Fruit fly (Drosophila melanogaster): Measurements from ENCODE around the gene CG8664.

Gene CG8664

DNA sequence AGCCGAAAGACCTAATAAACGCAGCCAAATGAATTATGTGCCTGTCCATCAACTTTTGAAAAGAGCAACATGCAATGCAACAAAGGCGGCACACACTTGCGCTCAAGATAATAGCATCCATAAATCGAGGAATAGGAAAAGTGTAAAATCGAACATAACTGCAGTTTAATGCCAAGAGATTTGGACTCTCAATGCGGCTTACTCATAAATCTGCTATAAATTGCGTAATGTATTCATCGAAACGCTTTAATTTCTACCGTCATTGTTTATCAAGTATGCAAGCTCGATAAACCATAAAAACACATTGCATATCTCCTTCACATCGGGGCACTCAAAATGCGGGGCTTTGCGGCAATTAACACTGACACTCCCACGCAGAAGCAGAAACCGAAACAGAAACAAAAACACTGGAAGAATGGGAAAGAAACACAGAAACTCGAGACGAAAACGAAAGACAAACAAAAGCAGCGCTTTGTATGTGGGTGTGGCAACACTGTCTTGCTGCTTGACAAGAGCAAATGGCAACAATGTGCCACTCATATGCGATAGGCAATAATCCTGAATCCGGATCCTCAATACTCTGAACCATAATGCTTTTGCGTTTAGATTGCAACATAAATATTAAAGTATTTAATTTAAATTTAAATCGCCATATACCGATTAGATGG lies 15.5 kb upstream of the CG8664 start (continued):
- TF ChIP-seq ATbp (GFP tag; optimal IDR thresholded peaks at IDR 0.05) = peak; percentile 41
- TF ChIP-seq CG10462 (GFP tag; optimal IDR thresholded peaks at IDR 0.05) = no peak
- TF ChIP-seq D19A (tag; optimal IDR thresholded peaks at IDR 0.05) = no peak
- peak; percentile 77 for TF ChIP-seq CG14710 (tag; optimal IDR thresholded peaks at IDR 0.05)
- TF ChIP-seq unpg (GFP tag; optimal IDR thresholded peaks at IDR 0.05) = peak; percentile 49
- no peak for TF ChIP-seq Lpt (GFP tag; optimal IDR thresholded peaks at IDR 0.05)
- TF ChIP-seq CG7839 (tag; optimal IDR thresholded peaks at IDR 0.05) = peak; percentile 14
- peak; percentile 54 for TF ChIP-seq Ptx1 (GFP tag; IDR thresholded peaks at IDR 0.05)
- TF ChIP-seq NC2α (GFP tag; optimal IDR thresholded peaks at IDR 0.05) = peak; percentile 1

dm6 chrX:17297070-17297689 lies 14.7 kb upstream of the CG8664 start:
- peak; percentile 73 for TF ChIP-seq sens (GFP tag)
- TF ChIP-seq CG13424 (tag; optimal IDR thresholded peaks at IDR 0.05) = peak; percentile 8
- no peak for TF ChIP-seq CG15073 (GFP tag; optimal IDR thresholded peaks at IDR 0.05)
- peak; percentile 11 for TF ChIP-seq CG4282 (GFP tag; optimal IDR thresholded peaks at IDR 0.05)
- peak; percentile 40 for TF ChIP-seq CG30431 (GFP tag; optimal IDR thresholded peaks at IDR 0.05)
- peak; percentile 12 for TF ChIP-seq CG12769 (tag; optimal IDR thresholded peaks at IDR 0.05)
- TF ChIP-seq CG12659 (GFP tag; optimal IDR thresholded peaks at IDR 0.05) = peak; percentile 7
- TF ChIP-seq tap (tag; optimal IDR thresholded peaks at IDR 0.05) = no peak
- TF ChIP-seq Gug (GFP tag; IDR thresholded peaks at IDR 0.05) = 0 out of 4 replicates have a peak, but pooled peaks have one; percentile 34
- peak; percentile 2 for TF ChIP-seq CG10267 (tag; optimal IDR thresholded peaks at IDR 0.05)
- peak; percentile 9 for TF ChIP-seq Spps (tag; optimal IDR thresholded peaks at IDR 0.05)
- peak; percentile 24 for TF ChIP-seq CG15514 (GFP tag; optimal IDR thresholded peaks at IDR 0.05)
- peak; percentile 18 for TF ChIP-seq CG17829 (tag; optimal IDR thresholded peaks at IDR 0.05)
- TF ChIP-seq Fer1 (GFP tag; optimal IDR thresholded peaks at IDR 0.05) = no peak
- TF ChIP-seq lmd (GFP tag; IDR thresholded peaks at IDR 0.05) = peak; percentile 50; the same call in 1 of the 2 replicates
- TF ChIP-seq az2 (GFP tag; optimal IDR thresholded peaks at IDR 0.05) = peak; percentile 28
- TF ChIP-seq CG7839 (tag; optimal IDR thresholded peaks at IDR 0.05) = peak; percentile 18
- TF ChIP-seq Tbp (GFP tag; optimal IDR thresholded peaks at IDR 0.05) = no peak
- peak; percentile 13 for TF ChIP-seq Lhr (GFP tag; optimal IDR thresholded peaks at IDR 0.05)
- peak; percentile 31 for TF ChIP-seq CG8924 (tag; optimal IDR thresholded peaks at IDR 0.05)
- TF ChIP-seq bsh (GFP tag; optimal IDR thresholded peaks at IDR 0.05) = peak in 1 of 2 experiments; percentile 63
- peak; percentile 4 for TF ChIP-seq slp2 (GFP tag; optimal IDR thresholded peaks at IDR 0.05)
- peak; percentile 61; the same call in 1 of the 2 replicates for TF ChIP-seq Xrp1 (GFP tag; IDR thresholded peaks at IDR 0.05)
- TF ChIP-seq CG14710 (tag; optimal IDR thresholded peaks at IDR 0.05) = peak; percentile 24
- TF ChIP-seq sc (optimal IDR thresholded peaks at IDR 0.05) = no peak
- peak; percentile 18 for TF ChIP-seq sc (GFP tag; optimal IDR thresholded peaks at IDR 0.05)
- TF ChIP-seq Nf-YC (tag; optimal IDR thresholded peaks at IDR 0.05) = no peak
- TF ChIP-seq CG6791 (GFP tag; IDR thresholded peaks at IDR 0.05; ENCODE audit: partially characterized antibody) = peak; percentile 21; the same call in 1 of the 3 replicates
- TF ChIP-seq CG7786 (GFP tag; optimal IDR thresholded peaks at IDR 0.05) = peak; percentile 0
- TF ChIP-seq Mad (GFP tag; optimal IDR thresholded peaks at IDR 0.05) = peak; percentile 36
- peak; percentile 65 for TF ChIP-seq CG18262 (tag; optimal IDR thresholded peaks at IDR 0.05)
- peak; percentile 33; the same call in 1 of the 3 replicates for TF ChIP-seq CG7357 (GFP tag; IDR thresholded peaks at IDR 0.05)
- peak; percentile 33 for TF ChIP-seq CG12219 (GFP tag; optimal IDR thresholded peaks at IDR 0.05)
- TF ChIP-seq CG7271 (tag; optimal IDR thresholded peaks at IDR 0.05) = no peak
- peak; percentile 42 for TF ChIP-seq NC2β (GFP tag; optimal IDR thresholded peaks at IDR 0.05)
- no peak for TF ChIP-seq salm (tag; optimal IDR thresholded peaks at IDR 0.05)
- TF ChIP-seq Trl (optimal IDR thresholded peaks at IDR 0.05) = no peak
- peak; percentile 29 for TF ChIP-seq Trl (GFP tag; optimal IDR thresholded peaks at IDR 0.05)
- TF ChIP-seq CG11456 (GFP tag; IDR thresholded peaks at IDR 0.05) = no peak
- no peak for TF ChIP-seq gfzf (GFP tag; optimal IDR thresholded peaks at IDR 0.05)
